Fruit fly (Drosophila melanogaster) whole organism, embryonic: ENCODE results near the gene CG43675.
A peak's percentile ranks its signal among the peaks of the same experiment; 100 is the strongest.

ENCODE experiments used
- B-H2 ChIP-seq: fragments of 200-800 bp; sonication (Bioruptor generic); optimal IDR thresholded peaks from 2 replicates; lab custom pipeline; 2018; ENCODE audit warnings: missing biosample characterization, mild to moderate bottlenecking, missing genetic modification characterization
- BtbVII ChIP-seq: fragments of 200-800 bp; sonication (Bioruptor generic); optimal IDR thresholded peaks from 3 replicates; lab custom pipeline; 2017; ENCODE audit warnings: missing biosample characterization, mild to moderate bottlenecking, missing genetic modification characterization
- CG1233 ChIP-seq: fragments of 200-800 bp; sonication (Bioruptor generic); optimal IDR thresholded peaks from 4 replicates; lab custom pipeline; 2018; ENCODE audit warnings: missing biosample characterization, mild to moderate bottlenecking, missing genetic modification characterization
- CG12769 ChIP-seq: fragments of 200-800 bp; sonication (Bioruptor generic); optimal IDR thresholded peaks from 2 replicates; lab custom pipeline; 2019; ENCODE audit warnings: missing biosample characterization, mild to moderate bottlenecking, missing genetic modification characterization, moderate library complexity
- CG16815 ChIP-seq: fragments of 200-800 bp; sonication (Bioruptor generic); optimal IDR thresholded peaks from 3 replicates; lab custom pipeline; 2017; ENCODE audit warnings: missing biosample characterization, mild to moderate bottlenecking, missing genetic modification characterization
- CG1832 ChIP-seq: fragments of 200-800 bp; sonication (Bioruptor generic); optimal IDR thresholded peaks from 2 replicates; lab custom pipeline; 2017; ENCODE audit warnings: missing biosample characterization, mild to moderate bottlenecking, missing genetic modification characterization, inconsistent platforms
- CG18619 ChIP-seq: fragments of 200-800 bp; sonication (Bioruptor generic); optimal IDR thresholded peaks from 3 replicates; lab custom pipeline; 2017; ENCODE audit warnings: missing biosample characterization, mild to moderate bottlenecking, missing genetic modification characterization
- CG2199 ChIP-seq: fragments of 200-800 bp; sonication (Bioruptor generic); IDR thresholded peaks from 3 replicates; pipeline ENCODE4 v1.3.6; 2022; ENCODE audit warnings: missing biosample characterization, missing genetic modification characterization
- CG2712 ChIP-seq: fragments of 200-800 bp; optimal IDR thresholded peaks from 3 replicates; lab custom pipeline; 2019; ENCODE audit warnings: missing biosample characterization, mild to moderate bottlenecking, missing genetic modification characterization, moderate library complexity
- CG31224 ChIP-seq: fragments of 200-800 bp; sonication (Bioruptor generic); IDR thresholded peaks from 2 replicates; pipeline ENCODE4 v1.3.6; 2022; ENCODE audit warnings: missing biosample characterization, missing genetic modification characterization
- CG32767 ChIP-seq: fragments of 200-800 bp; sonication (Bioruptor generic); IDR thresholded peaks from 2 replicates; pipeline ENCODE4 v1.3.6; 2022; ENCODE audit warnings: missing biosample characterization, missing genetic modification characterization
- CG34376 ChIP-seq: fragments of 200-800 bp; sonication (Bioruptor generic); optimal IDR thresholded peaks from 2 replicates; lab custom pipeline; 2018; ENCODE audit warnings: missing biosample characterization, mild to moderate bottlenecking, missing genetic modification characterization
- CG4617 ChIP-seq: fragments of 200-800 bp; sonication (Bioruptor generic); optimal IDR thresholded peaks from 3 replicates; lab custom pipeline; 2016; ENCODE audit warnings: missing biosample characterization, missing genetic modification characterization, borderline replicate concordance
- CG4730 ChIP-seq: fragments of 200-800 bp; sonication (Bioruptor generic); IDR thresholded peaks from 2 replicates; pipeline ENCODE4 v1.3.6; 2022; ENCODE audit warnings: missing biosample characterization, missing genetic modification characterization
- CG6813 ChIP-seq: fragments of 200-800 bp; sonication (Bioruptor generic); optimal IDR thresholded peaks from 2 replicates; lab custom pipeline; 2017; ENCODE audit warnings: missing biosample characterization, missing genetic modification characterization, mild to moderate bottlenecking, moderate library complexity, missing genetic modification reagents
- CG7745 ChIP-seq: fragments of 200-800 bp; sonication (Bioruptor generic); optimal IDR thresholded peaks from 2 replicates; lab custom pipeline; 2018; ENCODE audit warnings: missing biosample characterization, mild to moderate bottlenecking, missing genetic modification characterization, moderate library complexity
- CG8478 ChIP-seq: fragments of >200 bp; optimal IDR thresholded peaks from 2 replicates; lab custom pipeline; 2018
- Dbx ChIP-seq: fragments of 200-800 bp; sonication (Bioruptor generic); IDR thresholded peaks from 3 replicates; pipeline ENCODE4 v1.3.6; 2022; ENCODE audit warnings: missing biosample characterization, missing genetic modification characterization
- Hr78 ChIP-seq, 2 experiments: fragments of 200-800 bp in 1 of 2; fragments of >200 bp in 1 of 2; sonication (Bioruptor generic) in 1 of 2; optimal IDR thresholded peaks; 2 replicates each; lab custom pipeline; 2017 to 2019; ENCODE audit warnings: missing biosample characterization in 2 of 2, missing genetic modification characterization in 2 of 2, mild to moderate bottlenecking in 1 of 2, moderate library complexity in 1 of 2
- Med ChIP-seq: fragments of 200-800 bp; sonication (Bioruptor generic); peaks from one replicate; lab custom pipeline; 2016; ENCODE audit warnings: missing biosample characterization, missing genetic modification characterization, mild to moderate bottlenecking, inconsistent platforms, moderate library complexity
- NK7.1 ChIP-seq: fragments of 200-800 bp; sonication (Bioruptor generic); optimal IDR thresholded peaks from 3 replicates; lab custom pipeline; 2016; ENCODE audit warnings: missing biosample characterization, missing genetic modification characterization
- Oaz ChIP-seq: fragments of 200-800 bp; sonication (Bioruptor generic); IDR thresholded peaks from 2 replicates; pipeline ENCODE4 v1.3.6; 2022; ENCODE audit warnings: missing biosample characterization, missing genetic modification characterization
- Pdp1 ChIP-seq, 2 experiments: fragments of 200-800 bp; sonication (Bioruptor generic); optimal IDR thresholded peaks; 3 replicates each; lab custom pipeline; 2016; ENCODE audit warnings: missing biosample characterization in 2 of 2, missing genetic modification characterization in 2 of 2, mild to moderate bottlenecking in 1 of 2, moderate library complexity in 1 of 2
- Trl ChIP-seq, 3 experiments: fragments of >200 bp in 2 of 3; fragments of 200-800 bp in 1 of 3; sonication (Bioruptor generic) in 1 of 3; optimal IDR thresholded peaks; 2 replicates in 1 of 3; 3 replicates in 2 of 3; lab custom pipeline; 2016 to 2017; ENCODE audit warnings: missing biosample characterization in 1 of 3, missing genetic modification characterization in 1 of 3
- ab ChIP-seq: fragments of 200-800 bp; sonication (Bioruptor generic); optimal IDR thresholded peaks from 2 replicates; lab custom pipeline; 2016; ENCODE audit warnings: missing biosample characterization, missing genetic modification characterization
- cad ChIP-seq: fragments of >200 bp; optimal IDR thresholded peaks from 2 replicates; lab custom pipeline; 2017; ENCODE audit warnings: missing biosample characterization, missing genetic modification characterization
- danr ChIP-seq: fragments of 200-800 bp; sonication (Bioruptor generic); IDR thresholded peaks from 2 replicates; pipeline ENCODE4 v1.3.6; 2022; ENCODE audit warnings: missing biosample characterization, missing genetic modification characterization
- dpn ChIP-seq, 2 experiments: fragments of 200-800 bp; sonication (Bioruptor generic); optimal IDR thresholded peaks; 3 replicates each; lab custom pipeline; 2016; ENCODE audit warnings: missing biosample characterization in 2 of 2, missing genetic modification characterization in 2 of 2
- en ChIP-seq: fragments of 200-800 bp; sonication (Bioruptor generic); optimal IDR thresholded peaks from 2 replicates; lab custom pipeline; 2016; ENCODE audit warnings: missing biosample characterization, missing genetic modification characterization
- exex ChIP-seq: fragments of 200-800 bp; sonication (Bioruptor generic); optimal IDR thresholded peaks from 4 replicates; lab custom pipeline; 2018; ENCODE audit warnings: missing biosample characterization, mild to moderate bottlenecking, missing genetic modification characterization, moderate library complexity
- ftz-f1 ChIP-seq: fragments of 200-800 bp; sonication (Bioruptor generic); optimal IDR thresholded peaks from 2 replicates; lab custom pipeline; 2016; ENCODE audit warnings: missing biosample characterization, missing genetic modification characterization
- gt ChIP-seq: fragments of 200-800 bp; sonication (Bioruptor generic); IDR thresholded peaks from 2 replicates; pipeline ENCODE4 v1.3.6; 2022; ENCODE audit warnings: missing biosample characterization, missing genetic modification characterization
- ham ChIP-seq: fragments of 200-800 bp; sonication (Bioruptor generic); IDR thresholded peaks from 2 replicates; pipeline ENCODE4 v1.3.6; 2022; ENCODE audit warnings: missing biosample characterization, missing genetic modification characterization
- lbe ChIP-seq: fragments of 200-800 bp; sonication (Bioruptor generic); optimal IDR thresholded peaks from 2 replicates; lab custom pipeline; 2016; ENCODE audit warnings: missing biosample characterization, mild to moderate bottlenecking, missing genetic modification characterization
- nom ChIP-seq: fragments of 200-800 bp; sonication (Bioruptor generic); optimal IDR thresholded peaks from 2 replicates; lab custom pipeline; 2017; ENCODE audit warnings: missing biosample characterization, missing genetic modification characterization, mild to moderate bottlenecking, moderate library complexity, missing genetic modification reagents
- p53 ChIP-seq: fragments of 200-800 bp; sonication (Bioruptor generic); optimal IDR thresholded peaks from 2 replicates; lab custom pipeline; 2016; ENCODE audit warnings: missing biosample characterization, missing genetic modification characterization
- scrt ChIP-seq: fragments of 200-800 bp; sonication (Bioruptor generic); optimal IDR thresholded peaks from 2 replicates; lab custom pipeline; 2018; ENCODE audit warnings: missing biosample characterization, mild to moderate bottlenecking, missing genetic modification characterization, moderate library complexity
- sob ChIP-seq: fragments of 200-800 bp; sonication (Bioruptor generic); IDR thresholded peaks from 2 replicates; pipeline ENCODE4 v1.3.6; 2022; ENCODE audit warnings: missing biosample characterization, missing genetic modification characterization
- vnd ChIP-seq: fragments of 200-800 bp; sonication (Bioruptor generic); IDR thresholded peaks from 3 replicates; pipeline ENCODE4 v1.3.6; 2022; ENCODE audit warnings: missing biosample characterization, missing genetic modification characterization; ENCODE audit not compliant: partially characterized antibody
- wek ChIP-seq: fragments of 200-800 bp; sonication (Bioruptor generic); optimal IDR thresholded peaks from 3 replicates; lab custom pipeline; 2018; ENCODE audit warnings: missing biosample characterization, mild to moderate bottlenecking, missing genetic modification characterization, moderate library complexity

The CG43675 gene

DNA sequence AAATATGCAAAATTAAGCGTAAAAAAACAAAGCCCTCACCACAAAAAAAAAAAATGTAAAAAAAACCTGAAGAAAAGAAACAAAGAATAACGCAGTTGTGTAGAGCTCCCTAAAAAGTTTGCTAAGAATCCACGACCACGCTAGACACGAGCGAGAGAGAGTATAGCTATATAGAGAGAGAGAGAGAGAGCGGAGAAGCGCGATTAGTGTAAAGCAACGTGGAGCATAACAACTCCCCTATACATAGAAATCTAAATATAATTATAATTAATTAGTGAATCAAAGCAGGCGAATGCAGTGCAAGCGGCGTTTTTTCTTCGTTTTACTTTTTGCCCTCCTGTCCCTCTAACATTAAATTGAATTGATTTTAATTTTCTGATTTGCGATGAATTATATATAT lies 4.1 kb downstream of the CG43675 start:
- TF ChIP-seq CG2199 (GFP tag; lab: Robert Waterston, UW) (peak; percentile 69; the same call in 1 of the 3 replicates), CG7745 (peak; percentile 70), Trl (optimal IDR thresholded peaks at IDR 0.05; lab: Kevin White, UChicago) (peak; percentile 40 to 78), Trl (GFP tag; optimal IDR thresholded peaks at IDR 0.05; lab: Kevin White, UChicago) (no peak), ab (GFP tag; lab: Kevin White, UChicago) (no peak)

- TF ChIP-seq ftz-f1 (GFP tag; lab: Kevin White, UChicago) (no peak), CG1832 (GFP tag; lab: Kevin White, UChicago) (no peak), wek (GFP tag; lab: Kevin White, UChicago) (no peak), CG32767 (GFP tag; lab: Robert Waterston, UW) (no peak), Dbx (no peak), p53 (GFP tag; lab: Kevin White, UChicago) (no peak), sob (GFP tag; lab: Robert Waterston, UW) (peak; percentile 43; the same call in 1 of the 2 replicates), ham (GFP tag; lab: Robert Waterston, UW) (no peak), Trl (optimal IDR thresholded peaks at IDR 0.05; lab: Kevin White, UChicago) (no peak), Trl (GFP tag; optimal IDR thresholded peaks at IDR 0.05; lab: Kevin White, UChicago) (no peak), en (no peak), CG16815 (GFP tag; lab: Kevin White, UChicago) (no peak), Hr78 (GFP tag; optimal IDR thresholded peaks at IDR 0.05; lab: Kevin White, UChicago) (peak in 1 of 2 experiments; percentile 58), Med (GFP tag; lab: Kevin White, UChicago) (peak; percentile 10), CG2712 (tag; lab: Kevin White, UChicago) (no peak)
- TF ChIP-seq, all 482 proteins: peak for 3
Measured at dm6 chr3R:9363066-9363719, 7.9 kb downstream of the CG43675 start, which contains the start of gene CG18473. CG18473 (plus strand) TSS chr3R:9363305.

DNA sequence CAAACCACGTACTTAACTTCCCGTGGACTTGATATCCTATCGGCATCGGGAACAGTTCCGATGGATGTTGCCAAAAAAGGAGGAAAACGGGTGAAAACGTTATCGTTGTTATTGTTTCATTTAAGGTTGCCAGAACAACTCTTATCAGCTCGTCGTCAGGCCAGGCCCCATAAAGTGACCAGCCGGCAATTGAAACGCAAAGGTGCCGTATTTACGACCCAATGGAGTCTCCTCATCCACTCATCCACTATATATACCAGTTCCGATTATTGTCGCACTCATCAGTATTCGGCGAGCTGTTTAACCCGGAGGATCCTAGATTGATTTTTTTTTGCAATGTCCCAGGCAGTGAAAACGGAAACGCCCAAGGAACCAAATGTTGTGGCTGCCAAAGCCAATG lies 9.8 kb downstream of the CG43675 start, which contains the start of gene Srr:
Gene Srr (plus strand): TSS at position 278 of the 400 bp plus-strand sequence.
- TF ChIP-seq CG18619 (GFP tag; lab: Kevin White, UChicago) (no peak), cad (GFP tag; lab: Kevin White, UChicago) (peak; percentile 2), gt (GFP tag; lab: Robert Waterston, UW) (no peak), Med (GFP tag; lab: Kevin White, UChicago) (peak; percentile 16), Oaz (no peak)

dm6 chr3R:9365893-9366500 lies 10.7 kb downstream of the CG43675 start:
- TF ChIP-seq nom (GFP tag; lab: Kevin White, UChicago) (peak; percentile 52), Pdp1 (GFP tag; optimal IDR thresholded peaks at IDR 0.05; lab: Kevin White, UChicago) (peak in 1 of 2 experiments; percentile 20), exex (peak; percentile 98), CG6813 (GFP tag; lab: Kevin White, UChicago) (peak; percentile 5), CG34376 (peak; percentile 18), CG4617 (GFP tag; lab: Kevin White, UChicago) (no peak), lbe (GFP tag; lab: Kevin White, UChicago) (peak; percentile 12), vnd (GFP tag; lab: Robert Waterston, UW) (no peak)

DNA sequence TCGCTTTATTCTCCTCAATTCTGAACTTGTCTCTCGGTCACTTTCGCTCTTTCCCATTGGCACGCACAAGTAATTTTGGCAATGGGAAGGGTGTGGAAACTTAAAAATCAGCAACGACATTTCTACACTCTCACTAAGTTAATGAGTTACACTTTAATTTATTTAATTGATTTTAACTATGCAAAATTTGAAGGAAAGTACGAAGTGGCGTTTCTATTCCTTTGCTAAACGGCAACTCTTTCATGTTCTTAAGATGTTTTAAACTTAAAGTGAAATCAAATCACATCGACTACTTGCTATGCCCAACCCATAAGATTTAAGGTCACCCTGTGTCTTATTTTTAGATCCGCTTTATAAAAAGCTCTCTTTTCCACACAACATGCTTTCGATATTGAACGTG lies 15.1 kb downstream of the CG43675 start:
- TF ChIP-seq CG12769 (tag; lab: Kevin White, UChicago) (peak; percentile 45), scrt (GFP tag; lab: Kevin White, UChicago) (peak; percentile 44), B-H2 (GFP tag; lab: Kevin White, UChicago) (no peak), CG1233 (GFP tag; lab: Kevin White, UChicago) (peak; percentile 32), CG8478 (lab: Kevin White, UChicago) (no peak), CG31224 (GFP tag; lab: Robert Waterston, UW) (peak; percentile 43; the same call in 1 of the 2 replicates), dpn (GFP tag; optimal IDR thresholded peaks at IDR 0.05; lab: Kevin White, UChicago) (peak; percentile 53 to 64), BtbVII (GFP tag; lab: Kevin White, UChicago) (peak; percentile 65), CG4730 (no peak), en (no peak), CG2199 (GFP tag; lab: Robert Waterston, UW) (no peak), NK7.1 (GFP tag; lab: Kevin White, UChicago) (no peak), danr (peak; percentile 31; the same call in 1 of the 2 replicates), lbe (GFP tag; lab: Kevin White, UChicago) (no peak)
